Fruit fly (Drosophila melanogaster): ENCODE measurements around the gene gdrd.

The gdrd gene

dm6 chr3L:14661567-14662258 lies 29.4 kb upstream of the gdrd start (continued):
- TF ChIP-seq spab (GFP tag; optimal IDR thresholded peaks at IDR 0.05) (peak; percentile 20), Blimp-1 (GFP tag; optimal IDR thresholded peaks at IDR 0.05) (no peak), CG34406 (GFP tag; optimal IDR thresholded peaks at IDR 0.05) (peak; percentile 13), eg (GFP tag; IDR thresholded peaks at IDR 0.05) (0 out of 3 replicates have a peak, but pooled peaks have one; percentile 22), CG10669 (GFP tag; optimal IDR thresholded peaks at IDR 0.05) (peak; percentile 10), dac (GFP tag; optimal IDR thresholded peaks at IDR 0.05) (no peak), ss (GFP tag; optimal IDR thresholded peaks at IDR 0.05) (peak in 1 of 2 experiments; percentile 17), CG3919 (GFP tag; optimal IDR thresholded peaks at IDR 0.05) (peak; percentile 37), CG8119 (GFP tag; IDR thresholded peaks at IDR 0.05) (no peak), Ets21C (GFP tag; optimal IDR thresholded peaks at IDR 0.05) (peak; percentile 3), cyc (GFP tag; optimal IDR thresholded peaks at IDR 0.05) (peak; percentile 3), achi (GFP tag; optimal IDR thresholded peaks at IDR 0.05) (peak; percentile 44), Eip78C (GFP tag) (peak; percentile 73), OdsH (GFP tag; optimal IDR thresholded peaks at IDR 0.05) (peak; percentile 45), pdm3 (GFP tag; optimal IDR thresholded peaks at IDR 0.05) (peak; percentile 33)

- TF ChIP-seq lz (GFP tag; optimal IDR thresholded peaks at IDR 0.05) (no peak), CG32006 (GFP tag; optimal IDR thresholded peaks at IDR 0.05) (no peak), CG4318 (GFP tag; optimal IDR thresholded peaks at IDR 0.05) (no peak), Smox (GFP tag; optimal IDR thresholded peaks at IDR 0.05) (no peak), Eip78C (GFP tag) (no peak), Gug (GFP tag; IDR thresholded peaks at IDR 0.05) (no peak), salr (GFP tag; optimal IDR thresholded peaks at IDR 0.05) (no peak), CG8319 (GFP tag; optimal IDR thresholded peaks at IDR 0.05) (no peak), CG11762 (GFP tag; optimal IDR thresholded peaks at IDR 0.05; ENCODE audit: insufficient read depth) (no peak), Hr39 (GFP tag; optimal IDR thresholded peaks at IDR 0.05) (no peak), Ets96B (tag; optimal IDR thresholded peaks at IDR 0.05) (no peak)
Measured at dm6 chr3L:14663750-14664149, 27.4 kb upstream of the gdrd start.

- TF ChIP-seq Ets96B (tag; optimal IDR thresholded peaks at IDR 0.05) = no peak
- TF ChIP-seq Eip78C (GFP tag) = peak; percentile 13
Measured at dm6 chr3L:14664390-14664789, 26.8 kb upstream of the gdrd start.

DNA sequence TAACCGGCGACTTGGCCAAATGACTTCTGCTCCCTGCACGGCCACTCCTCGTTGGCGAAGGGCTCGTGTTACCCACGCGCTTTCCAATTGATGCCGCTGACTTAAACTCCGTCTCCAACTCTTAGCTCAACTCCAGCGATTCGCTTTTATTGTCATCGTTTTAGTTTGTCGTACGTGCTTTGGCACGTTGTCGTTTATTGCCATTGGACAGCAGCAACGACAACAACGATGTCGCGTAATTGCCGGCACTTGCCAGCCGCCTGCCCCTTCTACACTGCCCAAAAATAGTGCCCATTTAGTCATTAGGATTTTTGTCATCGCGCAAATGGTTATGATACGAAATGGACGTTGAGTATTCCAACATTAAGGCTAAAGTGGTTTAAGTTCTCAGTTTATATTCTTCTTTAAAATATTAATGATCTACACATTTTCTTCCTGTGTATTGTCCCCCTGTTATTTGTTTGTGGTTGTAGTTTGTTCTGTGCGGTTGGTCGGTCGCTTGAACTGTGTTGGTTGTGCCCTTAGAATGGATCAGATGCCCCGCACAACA lies 25.3 kb upstream of the gdrd start:
- TF ChIP-seq CG11902 (GFP tag; optimal IDR thresholded peaks at IDR 0.05) (peak; percentile 56), Ets96B (tag; optimal IDR thresholded peaks at IDR 0.05) (peak; percentile 89), Blimp-1 (GFP tag; optimal IDR thresholded peaks at IDR 0.05) (peak; percentile 3), cyc (GFP tag; optimal IDR thresholded peaks at IDR 0.05) (peak; percentile 83), Eip75B (GFP tag; optimal IDR thresholded peaks at IDR 0.05) (peak; percentile 87), fd59A (GFP tag; optimal IDR thresholded peaks at IDR 0.05) (peak; percentile 86), pdm3 (GFP tag; optimal IDR thresholded peaks at IDR 0.05) (peak; percentile 89), CG4318 (GFP tag; optimal IDR thresholded peaks at IDR 0.05) (peak; percentile 84), Eip93F (GFP tag; optimal IDR thresholded peaks at IDR 0.05) (peak; percentile 30), Lpt (GFP tag; optimal IDR thresholded peaks at IDR 0.05) (peak; percentile 80), svp (GFP tag) (peak; percentile 84), CG6792 (GFP tag; optimal IDR thresholded peaks at IDR 0.05) (peak; percentile 79), eg (GFP tag; IDR thresholded peaks at IDR 0.05) (peak; percentile 90), CG10669 (GFP tag; optimal IDR thresholded peaks at IDR 0.05) (peak; percentile 87), acj6 (GFP tag; optimal IDR thresholded peaks at IDR 0.05) (peak; percentile 85), achi (GFP tag; optimal IDR thresholded peaks at IDR 0.05) (peak; percentile 88), CG7368 (GFP tag; optimal IDR thresholded peaks at IDR 0.05) (peak; percentile 78), CG6808 (GFP tag; optimal IDR thresholded peaks at IDR 0.05) (peak; percentile 88), topi (GFP tag; optimal IDR thresholded peaks at IDR 0.05) (peak; percentile 80), Hr38 (GFP tag; optimal IDR thresholded peaks at IDR 0.05) (no peak), Hr4 (GFP tag; optimal IDR thresholded peaks at IDR 0.05) (peak; percentile 89), CG11762 (GFP tag; optimal IDR thresholded peaks at IDR 0.05; ENCODE audit: insufficient read depth) (peak; percentile 81), Smox (GFP tag; optimal IDR thresholded peaks at IDR 0.05) (peak; percentile 71), CG8119 (GFP tag; IDR thresholded peaks at IDR 0.05) (peak; percentile 88), CG34406 (GFP tag; optimal IDR thresholded peaks at IDR 0.05) (peak; percentile 71), OdsH (GFP tag; optimal IDR thresholded peaks at IDR 0.05) (peak; percentile 84), CG6854 (GFP tag; optimal IDR thresholded peaks at IDR 0.05) (peak; percentile 37), CG9139 (GFP tag; optimal IDR thresholded peaks at IDR 0.05) (peak; percentile 81), CG32006 (GFP tag; optimal IDR thresholded peaks at IDR 0.05) (peak; percentile 88), CG6163 (GFP tag; IDR thresholded peaks at IDR 0.05) (peak; percentile 92), CG15336 (GFP tag; IDR thresholded peaks at IDR 0.05) (peak; percentile 85), ss (GFP tag; optimal IDR thresholded peaks at IDR 0.05) (peak; percentile 91)
